Worm (Caenorhabditis elegans) whole organism, midembryonic: Measurements from ENCODE around the gene nhr-87.

Source experiments
- flt-1 ChIP-seq: fragments of 200-800 bp; sonication (Bioruptor generic); IDR thresholded peaks from 2 replicates; pipeline ENCODE4 v1.3.6; 2022; ENCODE audit warnings: missing genetic modification characterization, missing compliant biosample characterization
- tab-1 ChIP-seq: fragments of 200-800 bp; sonication (Bioruptor generic); IDR thresholded peaks from 2 replicates; pipeline ENCODE4 v1.3.6; 2022; ENCODE audit warnings: missing genetic modification characterization, missing compliant biosample characterization
- ztf-23 ChIP-seq: fragments of 200-800 bp; sonication (Bioruptor generic); IDR thresholded peaks from 2 replicates; pipeline ENCODE4 v1.3.6; 2022; ENCODE audit warnings: missing genetic modification reagents, missing genetic modification characterization, missing compliant biosample characterization
- ztf-29 ChIP-seq: fragments of 200-800 bp; sonication (Bioruptor generic); IDR thresholded peaks from 2 replicates; pipeline ENCODE4 v1.3.6; 2022; ENCODE audit warnings: missing genetic modification reagents, missing genetic modification characterization, missing compliant biosample characterization

DNA sequence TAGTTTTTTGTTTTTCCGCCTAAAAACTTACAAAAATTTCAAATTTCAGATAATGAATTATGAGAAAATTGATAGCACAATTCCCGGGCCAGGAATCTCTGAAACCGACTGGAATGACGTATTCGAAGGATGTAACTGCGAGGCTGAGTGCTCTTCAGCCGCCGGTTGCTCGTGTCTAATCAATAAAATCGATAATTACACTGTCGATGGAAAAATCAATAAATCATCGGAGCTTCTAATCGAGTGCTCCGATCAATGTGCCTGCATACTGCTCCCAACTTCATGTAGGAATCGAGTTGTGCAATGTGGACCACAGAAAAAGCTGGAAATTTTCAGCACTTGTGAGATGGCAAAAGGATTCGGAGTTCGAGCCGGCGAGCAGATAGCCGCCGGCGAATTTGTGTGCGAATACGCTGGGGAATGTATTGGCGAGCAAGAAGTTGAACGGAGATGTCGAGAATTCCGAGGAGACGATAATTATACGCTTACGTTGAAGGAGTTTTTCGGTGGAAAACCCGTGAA is 20.8 kb upstream of the nhr-87 start:
- no peak for TF ChIP-seq ztf-23 (GFP tag; lab: Robert Waterston, UW)
- no peak for TF ChIP-seq flt-1 (GFP tag; lab: Robert Waterston, UW)
- no peak for TF ChIP-seq tab-1 (GFP tag; lab: Robert Waterston, UW)
- no peak for TF ChIP-seq ztf-29 (GFP tag; lab: Robert Waterston, UW)
